Fruit fly (Drosophila melanogaster): Measurements from ENCODE around the gene Nha1.

Nha1 gene

dm6 chr2L:6841349-6841748 lies 28.8 kb downstream of the Nha1 start (continued):
- TF ChIP-seq pan (optimal IDR thresholded peaks at IDR 0.05), result no peak
- peak in 1 of 2 experiments; percentile 64 for TF ChIP-seq pan (GFP tag; optimal IDR thresholded peaks at IDR 0.05 in 1 of 2, IDR thresholded peaks at IDR 0.05 in 1 of 2)
- TF ChIP-seq CG31388 (GFP tag; optimal IDR thresholded peaks at IDR 0.05), result no peak
- peak; percentile 69 for TF ChIP-seq CG11093 (GFP tag; IDR thresholded peaks at IDR 0.05)
- no peak for TF ChIP-seq CG12769 (tag; optimal IDR thresholded peaks at IDR 0.05)
- TF ChIP-seq tna (GFP tag; IDR thresholded peaks at IDR 0.05; ENCODE audit: partially characterized antibody), result no peak
- no peak for TF ChIP-seq CG17186 (GFP tag; optimal IDR thresholded peaks at IDR 0.05)
- TF ChIP-seq CG10267 (tag; optimal IDR thresholded peaks at IDR 0.05), result peak; percentile 75
- peak; percentile 50 for TF ChIP-seq CG6654 (GFP tag; optimal IDR thresholded peaks at IDR 0.05)
- no peak for TF ChIP-seq CG2129 (GFP tag; IDR thresholded peaks at IDR 0.05; ENCODE audit: partially characterized antibody)
- no peak for TF ChIP-seq bbx (GFP tag; IDR thresholded peaks at IDR 0.05; ENCODE audit: partially characterized antibody)
- TF ChIP-seq lilli (GFP tag; optimal IDR thresholded peaks at IDR 0.05), result peak; percentile 25
- TF ChIP-seq fd3F (GFP tag; optimal IDR thresholded peaks at IDR 0.05), result no peak
- peak; percentile 42 for TF ChIP-seq CG13624 (GFP tag; optimal IDR thresholded peaks at IDR 0.05)
- peak; percentile 58 for TF ChIP-seq esg (GFP tag; conservative IDR thresholded peaks at IDR 0.05)
- TF ChIP-seq CG1647 (GFP tag; optimal IDR thresholded peaks at IDR 0.05), result peak; percentile 27
- TF ChIP-seq Taf1 (GFP tag; IDR thresholded peaks at IDR 0.05), result peak; percentile 17; the same call in 1 of the 2 replicates
- TF ChIP-seq scrt (GFP tag; optimal IDR thresholded peaks at IDR 0.05), result peak; percentile 44
- TF ChIP-seq ems (GFP tag; optimal IDR thresholded peaks at IDR 0.05), result peak; percentile 45
- TF ChIP-seq CG10543 (GFP tag; optimal IDR thresholded peaks at IDR 0.05), result peak; percentile 3
- peak; percentile 85 for TF ChIP-seq kni (GFP tag; optimal IDR thresholded peaks at IDR 0.05)
- TF ChIP-seq CG3726 (GFP tag; IDR thresholded peaks at IDR 0.05), result peak; percentile 70; the same call in 1 of the 3 replicates
- no peak for TF ChIP-seq MBD-R2 (GFP tag; IDR thresholded peaks at IDR 0.05)
- TF ChIP-seq CG12942 (GFP tag; optimal IDR thresholded peaks at IDR 0.05), result peak; percentile 40
- peak; percentile 77 for TF ChIP-seq jumu (GFP tag; optimal IDR thresholded peaks at IDR 0.05)
- peak; percentile 60; the same call in 1 of the 3 replicates for TF ChIP-seq ase (GFP tag; IDR thresholded peaks at IDR 0.05)
- peak; percentile 62; the same call in 1 of the 3 replicates for TF ChIP-seq CG11456 (GFP tag; IDR thresholded peaks at IDR 0.05)
- TF ChIP-seq CG1792 (GFP tag; optimal IDR thresholded peaks at IDR 0.05), result peak; percentile 35
- TF ChIP-seq CG31441 (GFP tag; IDR thresholded peaks at IDR 0.05), result peak; percentile 76
- peak; percentile 26 for TF ChIP-seq Myb (GFP tag; optimal IDR thresholded peaks at IDR 0.05)
- TF ChIP-seq CG9932 (GFP tag; IDR thresholded peaks at IDR 0.05), result no peak
- TF ChIP-seq CG18476 (GFP tag; optimal IDR thresholded peaks at IDR 0.05), result peak; percentile 65
- TF ChIP-seq da (GFP tag; optimal IDR thresholded peaks at IDR 0.05), result peak; percentile 69
- TF ChIP-seq dati (GFP tag; IDR thresholded peaks at IDR 0.05), result no peak
- TF ChIP-seq dmrt99B (tag; optimal IDR thresholded peaks at IDR 0.05), result peak; percentile 77
- TF ChIP-seq CG3065 (GFP tag; optimal IDR thresholded peaks at IDR 0.05), result peak; percentile 6
- TF ChIP-seq Mes4 (GFP tag; optimal IDR thresholded peaks at IDR 0.05), result peak; percentile 68
- TF ChIP-seq CG2712 (tag; optimal IDR thresholded peaks at IDR 0.05), result peak; percentile 90
- TF ChIP-seq az2 (GFP tag; optimal IDR thresholded peaks at IDR 0.05), result peak; percentile 67
- no peak for TF ChIP-seq CTCF (GFP tag; optimal IDR thresholded peaks at IDR 0.05)
- no peak for TF ChIP-seq sd (tag; optimal IDR thresholded peaks at IDR 0.05)
- TF ChIP-seq CG17361 (GFP tag; IDR thresholded peaks at IDR 0.05), result peak; percentile 82
- TF ChIP-seq cwo (GFP tag; optimal IDR thresholded peaks at IDR 0.05), result no peak
- peak; percentile 86 for TF ChIP-seq row (GFP tag; IDR thresholded peaks at IDR 0.05)
- no peak for TF ChIP-seq CG15073 (GFP tag; optimal IDR thresholded peaks at IDR 0.05)
- TF ChIP-seq CG7556 (GFP tag; optimal IDR thresholded peaks at IDR 0.05), result peak; percentile 76
- TF ChIP-seq psq (GFP tag; optimal IDR thresholded peaks at IDR 0.05), result peak; percentile 3
- 0 out of 2 replicates have a peak, but pooled peaks have one; percentile 39 for TF ChIP-seq CG14014 (GFP tag; IDR thresholded peaks at IDR 0.05)
- TF ChIP-seq hb (GFP tag; IDR thresholded peaks at IDR 0.05; ENCODE audit: partially characterized antibody), result no peak
- TF ChIP-seq Ravus (GFP tag; IDR thresholded peaks at IDR 0.05), result no peak
- peak; percentile 74; the same call in 2 of the 3 replicates for TF ChIP-seq jigr1 (GFP tag; IDR thresholded peaks at IDR 0.05)
- peak; percentile 41 for TF ChIP-seq CG13123 (GFP tag; optimal IDR thresholded peaks at IDR 0.05)
